Worm (Caenorhabditis elegans): ENCODE measurements around the gene ddl-3.
"Not testable (repeated sequence)": the region's sequence is repeated elsewhere in the genome, so short reads cannot be mapped to it uniquely, and the experiment has no call there.

DNA sequence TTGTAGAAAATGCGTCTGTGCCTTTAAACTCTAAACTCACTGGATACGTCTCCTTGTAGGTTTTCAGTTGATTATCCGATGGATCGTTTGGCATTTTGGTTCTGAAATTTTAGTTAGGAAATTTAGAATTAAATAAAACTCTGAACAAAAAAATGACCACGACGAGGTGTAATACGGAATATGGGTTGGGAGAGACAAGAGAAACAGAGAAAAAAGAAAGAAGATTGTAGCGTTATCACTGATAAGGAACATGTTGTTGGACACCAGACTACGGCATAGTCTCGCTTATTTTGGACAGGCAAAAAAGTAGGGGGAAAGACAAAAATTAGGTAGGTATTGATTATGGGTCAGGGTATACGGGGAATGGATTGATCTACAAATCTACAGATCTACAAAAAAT, 38.1 kb downstream of the ddl-3 start, which contains the start of gene ctl-1:
- TF ChIP-seq ama-1 (optimal IDR thresholded peaks at IDR 0.05); hmg-4 (GFP tag; optimal IDR thresholded peaks at IDR 0.05); ceh-36 (tag; optimal IDR thresholded peaks at IDR 0.05); tra-4 (tag; optimal IDR thresholded peaks at IDR 0.05); B0310.2 (tag; optimal IDR thresholded peaks at IDR 0.05); pes-1 (GFP tag; IDR thresholded peaks at IDR 0.05); hmbx-1 (tag; optimal IDR thresholded peaks at IDR 0.05); ets-7 (tag; optimal IDR thresholded peaks at IDR 0.05); flt-1 (GFP tag; IDR thresholded peaks at IDR 0.05); tbx-11 (GFP tag; IDR thresholded peaks at IDR 0.05); sea-1 (GFP tag; conservative IDR thresholded peaks at IDR 0.05); aly-1 (tag; optimal IDR thresholded peaks at IDR 0.05); F13C5.2 (tag; optimal IDR thresholded peaks at IDR 0.05): not testable (repeated sequence)

Data from whole organism, early embryonic.